Fruit fly (Drosophila melanogaster): Measurements from ENCODE around the gene Obp22a.

Obp22a gene

DNA sequence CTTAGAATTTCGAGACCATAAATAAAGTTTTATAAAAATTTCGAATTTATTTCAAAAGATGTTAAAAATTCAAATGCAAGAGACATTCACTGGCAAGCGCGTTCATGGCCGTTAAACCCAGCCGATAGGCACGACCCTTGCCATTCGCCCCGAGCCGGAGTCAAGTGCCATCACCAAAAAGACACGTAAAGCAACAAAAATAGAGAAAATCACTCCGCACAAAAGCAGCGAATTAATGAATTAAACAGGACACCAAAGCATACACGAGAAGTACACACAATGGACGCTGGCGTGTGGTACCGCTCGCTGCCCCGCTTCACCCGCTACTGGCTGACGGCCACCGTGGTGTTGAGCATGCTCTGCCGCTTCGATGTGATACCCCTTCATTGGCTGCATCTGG is 18.0 kb downstream of the Obp22a start, which contains the start of gene Der-1 (continued):
- TF ChIP-seq CG12155 (GFP tag; optimal IDR thresholded peaks at IDR 0.05) (peak; percentile 15), CG10366 (GFP tag; IDR thresholded peaks at IDR 0.05) (no peak), CG2889 (GFP tag; IDR thresholded peaks at IDR 0.05) (peak; percentile 46; the same call in 1 of the 3 replicates), abd-A (tag; optimal IDR thresholded peaks at IDR 0.05) (no peak), Dp (GFP tag; optimal IDR thresholded peaks at IDR 0.05) (peak; percentile 70), CG8765 (GFP tag; IDR thresholded peaks at IDR 0.05) (no peak), Hand (GFP tag; optimal IDR thresholded peaks at IDR 0.05) (no peak), CG9437 (GFP tag; optimal IDR thresholded peaks at IDR 0.05) (peak; percentile 70), ato (GFP tag; IDR thresholded peaks at IDR 0.05; ENCODE audit: partially characterized antibody) (peak; percentile 84), CG11695 (GFP tag; IDR thresholded peaks at IDR 0.05) (no peak), Dip3 (GFP tag; optimal IDR thresholded peaks at IDR 0.05) (no peak), gt (GFP tag; IDR thresholded peaks at IDR 0.05) (no peak), Hmx (GFP tag; optimal IDR thresholded peaks at IDR 0.05) (no peak), Sox102F (GFP tag; optimal IDR thresholded peaks at IDR 0.05) (no peak), Dip2 (GFP tag; IDR thresholded peaks at IDR 0.05) (no peak), GATAe (GFP tag; conservative IDR thresholded peaks at IDR 0.05) (no peak), luna (GFP tag; optimal IDR thresholded peaks at IDR 0.05) (no peak), Nf-YC (tag; optimal IDR thresholded peaks at IDR 0.05) (peak; percentile 43), CG10147 (GFP tag; optimal IDR thresholded peaks at IDR 0.05) (no peak), Gug (GFP tag; IDR thresholded peaks at IDR 0.05) (peak; percentile 47; the same call in 2 of the 4 replicates), btn (GFP tag; optimal IDR thresholded peaks at IDR 0.05) (no peak), gro (GFP tag; optimal IDR thresholded peaks at IDR 0.05) (peak; percentile 32), trem (tag; optimal IDR thresholded peaks at IDR 0.05) (peak; percentile 18), CG2875 (GFP tag; optimal IDR thresholded peaks at IDR 0.05) (no peak), Dbx (GFP tag; IDR thresholded peaks at IDR 0.05) (0 out of 3 replicates have a peak, but pooled peaks have one; percentile 11), phol (tag; optimal IDR thresholded peaks at IDR 0.05) (peak; percentile 43), CG4404 (GFP tag; IDR thresholded peaks at IDR 0.05) (no peak), Opbp (GFP tag; IDR thresholded peaks at IDR 0.05; ENCODE audit: partially characterized antibody) (peak; percentile 94), Stat92E (GFP tag; optimal IDR thresholded peaks at IDR 0.05) (peak in 1 of 3 experiments; percentile 5), CG1602 (GFP tag; optimal IDR thresholded peaks at IDR 0.05) (no peak), CG3838 (GFP tag; optimal IDR thresholded peaks at IDR 0.05) (no peak), YL-1 (GFP tag; optimal IDR thresholded peaks at IDR 0.05) (peak; percentile 82), CG4617 (GFP tag; optimal IDR thresholded peaks at IDR 0.05; ENCODE audit: borderline replicate concordance) (peak; percentile 88), CG12071 (GFP tag; optimal IDR thresholded peaks at IDR 0.05) (no peak), amos (GFP tag; IDR thresholded peaks at IDR 0.05; ENCODE audit: partially characterized antibody) (peak; percentile 93), sens (GFP tag) (peak; percentile 77), D19A (tag; optimal IDR thresholded peaks at IDR 0.05) (no peak), vnd (GFP tag; IDR thresholded peaks at IDR 0.05; ENCODE audit: partially characterized antibody) (peak; percentile 86), CG30020 (tag; optimal IDR thresholded peaks at IDR 0.05) (no peak), HLHmδ (GFP tag; optimal IDR thresholded peaks at IDR 0.05) (no peak), CG2120 (GFP tag; optimal IDR thresholded peaks at IDR 0.05) (peak; percentile 52), Deaf1 (tag; optimal IDR thresholded peaks at IDR 0.05) (no peak), MESR4 (GFP tag; optimal IDR thresholded peaks at IDR 0.05) (peak; percentile 96), NC2β (GFP tag; optimal IDR thresholded peaks at IDR 0.05) (peak; percentile 34), hb (GFP tag; IDR thresholded peaks at IDR 0.05; ENCODE audit: partially characterized antibody) (peak; percentile 86), Dfd (GFP tag; optimal IDR thresholded peaks at IDR 0.05) (no peak), ssp (GFP tag; IDR thresholded peaks at IDR 0.05) (no peak), ems (GFP tag; optimal IDR thresholded peaks at IDR 0.05) (no peak), CG32772 (GFP tag; IDR thresholded peaks at IDR 0.05) (no peak), Hmr (GFP tag; optimal IDR thresholded peaks at IDR 0.05) (peak; percentile 43), nmo (GFP tag; optimal IDR thresholded peaks at IDR 0.05) (peak; percentile 13)

Data from whole organism, embryonic.